Worm (Caenorhabditis elegans) whole organism, L3 larva: ENCODE results near the gene Y39A3A.3.

ENCODE experiments used
- ama-1 ChIP-seq: fragments of 150-350 bp; optimal IDR thresholded peaks from 2 replicates; lab custom pipeline; 2018
- egl-5 ChIP-seq: fragments of 150-350 bp; optimal IDR thresholded peaks from 2 replicates; lab custom pipeline; 2017; ENCODE audit warnings: missing biosample characterization, missing genetic modification reagents, missing genetic modification characterization, inconsistent platforms
- elt-1 ChIP-seq: fragments of 150-350 bp; optimal IDR thresholded peaks from 2 replicates; lab custom pipeline; 2014; ENCODE audit warnings: missing biosample characterization, missing genetic modification characterization
- elt-2 ChIP-seq: sonication (generic microtip); optimal IDR thresholded peaks from 2 replicates; lab custom pipeline; 2016; ENCODE audit warnings: missing genetic modification reagents, mild to moderate bottlenecking, missing genetic modification characterization, missing compliant biosample characterization
- nhr-12 ChIP-seq: fragments of 150-350 bp; optimal IDR thresholded peaks from 2 replicates; lab custom pipeline; 2014; ENCODE audit warnings: missing biosample characterization, missing genetic modification characterization
- pha-4 ChIP-seq: fragments of 150-350 bp; optimal IDR thresholded peaks from 2 replicates; lab custom pipeline; 2014; ENCODE audit warnings: missing biosample characterization, missing genetic modification reagents, missing genetic modification characterization
- skn-1 ChIP-seq: fragments of 150-350 bp; optimal IDR thresholded peaks from 2 replicates; lab custom pipeline; 2014; ENCODE audit warnings: missing biosample characterization, missing genetic modification characterization
- unc-62 ChIP-seq: fragments of 150-350 bp; sonication (generic microtip); optimal IDR thresholded peaks from 4 replicates; lab custom pipeline; 2014; ENCODE audit warnings: missing biosample characterization, missing genetic modification reagents, missing genetic modification characterization

- TF ChIP-seq egl-5 (tag; lab: Kevin White, UChicago) (no peak), elt-2 (tag; lab: Kevin White, UChicago) (no peak), ama-1 (no peak), skn-1 (tag; lab: Kevin White, UChicago) (no peak), nhr-12 (tag; lab: Kevin White, UChicago) (no peak), elt-1 (no peak), pha-4 (tag; lab: Kevin White, UChicago) (no peak), unc-62 (GFP tag; lab: Kevin White, UChicago) (no peak)
Measured at ce11 chrIII:2115322-2115721, 47.2 kb upstream of the Y39A3A.3 start.
